Fruit fly (Drosophila melanogaster) whole organism, embryonic: ENCODE data around the gene SmE.

ENCODE experiments used
- B-H2 ChIP-seq: fragments of 200-800 bp; sonication (Bioruptor generic); optimal IDR thresholded peaks from 2 replicates; lab custom pipeline; 2018; ENCODE audit warnings: missing biosample characterization, mild to moderate bottlenecking, missing genetic modification characterization
- BEAF-32 ChIP-seq: fragments of 200-800 bp; sonication (Bioruptor generic); optimal IDR thresholded peaks from 3 replicates; lab custom pipeline; 2017; ENCODE audit warnings: missing biosample characterization, missing genetic modification characterization, mild to moderate bottlenecking, moderate library complexity, missing genetic modification reagents
- CG10543 ChIP-seq: fragments of 200-800 bp; sonication (Bioruptor generic); optimal IDR thresholded peaks from 3 replicates; lab custom pipeline; 2017; ENCODE audit warnings: missing biosample characterization, mild to moderate bottlenecking, missing genetic modification characterization, moderate library complexity
- CG10654 ChIP-seq: fragments of 200-800 bp; sonication (Bioruptor generic); optimal IDR thresholded peaks from 2 replicates; lab custom pipeline; 2016; ENCODE audit warnings: missing biosample characterization, missing genetic modification characterization
- CG11398 ChIP-seq: fragments of 200-800 bp; sonication (Bioruptor generic); optimal IDR thresholded peaks from 2 replicates; lab custom pipeline; 2016; ENCODE audit warnings: missing biosample characterization, missing genetic modification characterization
- CG12942 ChIP-seq: fragments of 200-800 bp; sonication (Bioruptor generic); optimal IDR thresholded peaks from 3 replicates; lab custom pipeline; 2016; ENCODE audit warnings: missing biosample characterization, missing genetic modification characterization
- CG13123 ChIP-seq: fragments of 200-800 bp; sonication (Bioruptor generic); optimal IDR thresholded peaks from 2 replicates; lab custom pipeline; 2016; ENCODE audit warnings: missing biosample characterization, missing genetic modification characterization
- CG14441 ChIP-seq: fragments of 200-800 bp; sonication (Bioruptor generic); IDR thresholded peaks from 2 replicates; pipeline ENCODE4 v1.3.6; 2022; ENCODE audit warnings: missing biosample characterization, missing genetic modification characterization
- CG15479 ChIP-seq: fragments of 200-800 bp; sonication (Bioruptor generic); optimal IDR thresholded peaks from 3 replicates; lab custom pipeline; 2019; ENCODE audit warnings: missing biosample characterization, mild to moderate bottlenecking, missing genetic modification characterization, moderate library complexity
- CG16815 ChIP-seq: fragments of 200-800 bp; sonication (Bioruptor generic); optimal IDR thresholded peaks from 3 replicates; lab custom pipeline; 2017; ENCODE audit warnings: missing biosample characterization, mild to moderate bottlenecking, missing genetic modification characterization
- CG17186 ChIP-seq: fragments of 200-800 bp; sonication (Bioruptor generic); optimal IDR thresholded peaks from 3 replicates; lab custom pipeline; 2017; ENCODE audit warnings: missing biosample characterization, missing genetic modification reagents, missing genetic modification characterization
- CG2202 ChIP-seq: fragments of 200-800 bp; sonication (Bioruptor generic); optimal IDR thresholded peaks from 2 replicates; lab custom pipeline; 2018; ENCODE audit warnings: missing biosample characterization, mild to moderate bottlenecking, missing genetic modification characterization
- CG31388 ChIP-seq: fragments of 200-800 bp; sonication (Bioruptor generic); optimal IDR thresholded peaks from 2 replicates; lab custom pipeline; 2016; ENCODE audit warnings: missing biosample characterization, missing genetic modification characterization
- CG3726 ChIP-seq: fragments of 200-800 bp; sonication (Bioruptor generic); IDR thresholded peaks from 3 replicates; pipeline ENCODE4, ENCODE4 v1.3.6; 2022; ENCODE audit warnings: missing biosample characterization, missing genetic modification characterization
- CG43689 ChIP-seq: fragments of 200-800 bp; sonication (Bioruptor generic); IDR thresholded peaks from 2 replicates; pipeline ENCODE4 v1.3.6; 2022; ENCODE audit warnings: missing biosample characterization, missing genetic modification characterization
- CG4707 ChIP-seq: fragments of 200-800 bp; sonication (Bioruptor generic); optimal IDR thresholded peaks from 2 replicates; lab custom pipeline; 2018; ENCODE audit warnings: missing biosample characterization, mild to moderate bottlenecking, missing genetic modification characterization, moderate library complexity
- CG5953 ChIP-seq: fragments of 200-800 bp; sonication (Bioruptor generic); IDR thresholded peaks from 2 replicates; pipeline ENCODE4 v1.3.6; 2022; ENCODE audit warnings: missing biosample characterization, missing genetic modification characterization
- CG8359 ChIP-seq: fragments of 200-800 bp; sonication (Bioruptor generic); optimal IDR thresholded peaks from 2 replicates; lab custom pipeline; 2017; ENCODE audit warnings: missing biosample characterization, mild to moderate bottlenecking, missing genetic modification characterization, borderline replicate concordance
- CG8478 ChIP-seq: fragments of >200 bp; optimal IDR thresholded peaks from 2 replicates; lab custom pipeline; 2018
- CG8944 ChIP-seq: fragments of 200-800 bp; sonication (Bioruptor generic); optimal IDR thresholded peaks from 3 replicates; lab custom pipeline; 2016; ENCODE audit warnings: missing biosample characterization, missing genetic modification characterization
- CTCF ChIP-seq: fragments of 200-800 bp; sonication (Bioruptor generic); optimal IDR thresholded peaks from 2 replicates; lab custom pipeline; 2017; ENCODE audit warnings: missing biosample characterization, mild to moderate bottlenecking, missing genetic modification characterization, moderate library complexity
- CoRest ChIP-seq: fragments of 200-800 bp; sonication (Bioruptor generic); optimal IDR thresholded peaks from 3 replicates; lab custom pipeline; 2018; ENCODE audit warnings: missing biosample characterization, mild to moderate bottlenecking, missing genetic modification characterization, moderate library complexity
- D19A ChIP-seq: fragments of 200-800 bp; optimal IDR thresholded peaks from 3 replicates; lab custom pipeline; 2019; ENCODE audit warnings: missing biosample characterization, mild to moderate bottlenecking, missing genetic modification characterization, moderate library complexity
- E2f1 ChIP-seq: fragments of 200-800 bp; sonication (Bioruptor generic); IDR thresholded peaks from 2 replicates; pipeline ENCODE4 v1.3.6; 2022; ENCODE audit warnings: missing biosample characterization, missing genetic modification characterization
- ERR ChIP-seq: fragments of 200-800 bp; sonication (Bioruptor generic); optimal IDR thresholded peaks from 2 replicates; lab custom pipeline; 2016; ENCODE audit warnings: missing biosample characterization, missing genetic modification characterization
- Gsc ChIP-seq: fragments of 200-800 bp; sonication (Bioruptor generic); IDR thresholded peaks from 2 replicates; pipeline ENCODE4 v1.3.6; 2022; ENCODE audit warnings: missing biosample characterization, missing genetic modification characterization
- Hand ChIP-seq: fragments of 200-800 bp; sonication (Bioruptor generic); optimal IDR thresholded peaks from 2 replicates; lab custom pipeline; 2017; ENCODE audit warnings: mild to moderate bottlenecking, missing biosample characterization, missing genetic modification reagents, missing genetic modification characterization
- Hr51 ChIP-seq, 2 experiments: fragments of 200-800 bp; sonication (Bioruptor generic); optimal IDR thresholded peaks; 2 replicates in 1 of 2; 3 replicates in 1 of 2; lab custom pipeline; 2016 to 2018; ENCODE audit warnings: missing biosample characterization in 2 of 2, missing genetic modification characterization in 2 of 2, mild to moderate bottlenecking in 1 of 2, moderate library complexity in 1 of 2
- Jarid2 ChIP-seq: fragments of 200-800 bp; sonication (Bioruptor generic); optimal IDR thresholded peaks from 3 replicates; lab custom pipeline; 2017; ENCODE audit warnings: mild to moderate bottlenecking, missing biosample characterization, missing genetic modification reagents, missing genetic modification characterization
- Kr ChIP-seq: fragments of 200-800 bp; sonication (Bioruptor generic); optimal IDR thresholded peaks from 2 replicates; lab custom pipeline; 2017; ENCODE audit warnings: missing biosample characterization, mild to moderate bottlenecking, missing genetic modification characterization
- Lhr ChIP-seq: fragments of 200-800 bp; sonication (Bioruptor generic); optimal IDR thresholded peaks from 3 replicates; lab custom pipeline; 2017; ENCODE audit warnings: mild to moderate bottlenecking, missing biosample characterization, missing genetic modification reagents, missing genetic modification characterization
- MTF-1 ChIP-seq: fragments of 200-800 bp; sonication (Bioruptor generic); optimal IDR thresholded peaks from 2 replicates; lab custom pipeline; 2018; ENCODE audit warnings: missing biosample characterization, mild to moderate bottlenecking, missing genetic modification characterization, borderline replicate concordance
- NC2β ChIP-seq: fragments of 200-800 bp; sonication (Bioruptor generic); optimal IDR thresholded peaks from 2 replicates; lab custom pipeline; 2016; ENCODE audit warnings: missing biosample characterization, missing genetic modification characterization
- Nf-YC ChIP-seq: fragments of 200-800 bp; optimal IDR thresholded peaks from 3 replicates; lab custom pipeline; 2019; ENCODE audit warnings: missing biosample characterization, mild to moderate bottlenecking, missing genetic modification characterization, moderate library complexity
- Ssrp ChIP-seq: fragments of 200-800 bp; sonication (Bioruptor generic); optimal IDR thresholded peaks from 2 replicates; lab custom pipeline; 2018; ENCODE audit warnings: missing biosample characterization, mild to moderate bottlenecking, missing genetic modification characterization, moderate library complexity
- YL-1 ChIP-seq: fragments of 200-800 bp; sonication (Bioruptor generic); optimal IDR thresholded peaks from 3 replicates; lab custom pipeline; 2017; ENCODE audit warnings: missing biosample characterization, mild to moderate bottlenecking, missing genetic modification characterization
- ac ChIP-seq: fragments of 200-800 bp; sonication (Bioruptor generic); optimal IDR thresholded peaks from 3 replicates; lab custom pipeline; 2017; ENCODE audit warnings: missing biosample characterization, mild to moderate bottlenecking, missing genetic modification characterization
- cg ChIP-seq: fragments of 200-800 bp; sonication (Bioruptor generic); optimal IDR thresholded peaks from 3 replicates; lab custom pipeline; 2019; ENCODE audit warnings: missing biosample characterization, mild to moderate bottlenecking, missing genetic modification characterization, moderate library complexity
- esg ChIP-seq: fragments of 200-800 bp; sonication (Bioruptor generic); conservative IDR thresholded peaks from 2 replicates; pipeline ENCODE4 v1.3.6; 2022; ENCODE audit warnings: missing biosample characterization, missing genetic modification characterization
- eve ChIP-seq, 2 experiments: fragments of >200 bp; optimal IDR thresholded peaks; 2 replicates each; lab custom pipeline; 2017; ENCODE audit warnings: missing biosample characterization in 2 of 2, missing genetic modification characterization in 2 of 2
- fd102C ChIP-seq: fragments of 200-800 bp; sonication (Bioruptor generic); optimal IDR thresholded peaks from 2 replicates; lab custom pipeline; 2018; ENCODE audit warnings: missing biosample characterization, mild to moderate bottlenecking, missing genetic modification characterization, moderate library complexity
- gem ChIP-seq: fragments of 200-800 bp; sonication (Bioruptor generic); optimal IDR thresholded peaks from 2 replicates; lab custom pipeline; 2019; ENCODE audit warnings: missing biosample characterization, mild to moderate bottlenecking, missing genetic modification characterization, moderate library complexity
- gro ChIP-seq: fragments of 200-800 bp; sonication (Bioruptor generic); optimal IDR thresholded peaks from 2 replicates; lab custom pipeline; 2016; ENCODE audit warnings: missing biosample characterization, missing genetic modification characterization
- gsb-n ChIP-seq: fragments of 200-800 bp; sonication (Bioruptor generic); optimal IDR thresholded peaks from 3 replicates; lab custom pipeline; 2018; ENCODE audit warnings: missing biosample characterization, mild to moderate bottlenecking, missing genetic modification characterization
- mam ChIP-seq: fragments of 200-800 bp; sonication (Bioruptor generic); optimal IDR thresholded peaks from 3 replicates; lab custom pipeline; 2016; ENCODE audit warnings: missing biosample characterization, missing genetic modification characterization
- pb ChIP-seq: fragments of 200-800 bp; sonication (Bioruptor generic); optimal IDR thresholded peaks from 3 replicates; lab custom pipeline; 2016; ENCODE audit warnings: missing biosample characterization, missing genetic modification characterization
- peb ChIP-seq: fragments of 200-800 bp; sonication (Bioruptor generic); IDR thresholded peaks from 2 replicates; pipeline ENCODE4 v1.3.6; 2022; ENCODE audit warnings: missing biosample characterization, missing genetic modification characterization
- pnt ChIP-seq: fragments of 200-800 bp; sonication (Bioruptor generic); optimal IDR thresholded peaks from 3 replicates; lab custom pipeline; 2016; ENCODE audit warnings: missing biosample characterization, missing genetic modification characterization
- prd ChIP-seq, 3 experiments: fragments of >200 bp in 2 of 3; fragments of 200-800 bp in 1 of 3; sonication (Bioruptor generic) in 1 of 3; optimal IDR thresholded peaks in 2 of 3; IDR thresholded peaks in 1 of 3; 2 replicates in 2 of 3; 3 replicates in 1 of 3; pipeline versions ENCODE4 v1.3.6 to Lab custom; 2017 to 2022; ENCODE audit warnings: missing biosample characterization in 1 of 3, missing genetic modification characterization in 1 of 3
- scrt ChIP-seq: fragments of 200-800 bp; sonication (Bioruptor generic); optimal IDR thresholded peaks from 2 replicates; lab custom pipeline; 2018; ENCODE audit warnings: missing biosample characterization, mild to moderate bottlenecking, missing genetic modification characterization, moderate library complexity
- slou ChIP-seq: fragments of 200-800 bp; sonication (Bioruptor generic); optimal IDR thresholded peaks from 3 replicates; lab custom pipeline; 2016; ENCODE audit warnings: missing biosample characterization, missing genetic modification characterization
- zf30C ChIP-seq: fragments of 200-800 bp; sonication (Bioruptor generic); optimal IDR thresholded peaks from 3 replicates; lab custom pipeline; 2018; ENCODE audit warnings: missing biosample characterization, mild to moderate bottlenecking, missing genetic modification characterization

The SmE gene

dm6 chr2L:7875676-7876075, 9.6 kb downstream of the SmE start (continued):
- TF ChIP-seq Kr (GFP tag; lab: Kevin White, UChicago): no peak
- no peak for TF ChIP-seq gsb-n
- TF ChIP-seq CG14441 (GFP tag; lab: Robert Waterston, UW): no peak
- no peak for TF ChIP-seq CG43689 (GFP tag; lab: Robert Waterston, UW)
- TF ChIP-seq E2f1: 0 out of 2 replicates have a peak, but pooled peaks have one; percentile 11
- no peak for TF ChIP-seq CG8478 (lab: Kevin White, UChicago)
- TF ChIP-seq cg (GFP tag; lab: Kevin White, UChicago): no peak
- TF ChIP-seq CG2202: no peak
- TF ChIP-seq ERR (GFP tag; lab: Kevin White, UChicago): no peak
- TF ChIP-seq Nf-YC (tag; lab: Kevin White, UChicago): no peak
- no peak for TF ChIP-seq CG3726
- TF ChIP-seq ac (GFP tag; lab: Kevin White, UChicago): no peak
- no peak for TF ChIP-seq B-H2
- TF ChIP-seq NC2β (GFP tag; lab: Kevin White, UChicago): no peak
- TF ChIP-seq fd102C (GFP tag; lab: Kevin White, UChicago): no peak
- TF ChIP-seq gro (GFP tag; lab: Kevin White, UChicago): no peak
- TF ChIP-seq CG12942 (GFP tag; lab: Kevin White, UChicago): no peak
- TF ChIP-seq CG15479 (GFP tag; lab: Kevin White, UChicago): no peak
- TF ChIP-seq pnt: no peak
- no peak for TF ChIP-seq CG8359 (GFP tag; lab: Kevin White, UChicago)
- TF ChIP-seq CG13123 (GFP tag; lab: Kevin White, UChicago): no peak
- no peak for TF ChIP-seq slou
- TF ChIP-seq gem: peak; percentile 43
- TF ChIP-seq CG11398: no peak
- TF ChIP-seq CG31388 (GFP tag; lab: Kevin White, UChicago): no peak
- no peak for TF ChIP-seq Jarid2 (GFP tag; lab: Kevin White, UChicago)
- no peak for TF ChIP-seq CTCF (GFP tag; lab: Kevin White, UChicago)
- no peak for TF ChIP-seq prd (optimal IDR thresholded peaks at IDR 0.05; lab: Kevin White, UChicago)
- 0 out of 3 replicates have a peak, but pooled peaks have one; percentile 48 for TF ChIP-seq prd (GFP tag; IDR thresholded peaks at IDR 0.05; lab: Robert Waterston, UW)
- TF ChIP-seq Hr51 (GFP tag; optimal IDR thresholded peaks at IDR 0.05; lab: Kevin White, UChicago): no peak
- TF ChIP-seq CG16815 (GFP tag; lab: Kevin White, UChicago): no peak
- TF ChIP-seq pb (GFP tag; lab: Kevin White, UChicago): no peak
- no peak for TF ChIP-seq mam (GFP tag; lab: Kevin White, UChicago)
- TF ChIP-seq CG4707 (GFP tag; lab: Kevin White, UChicago): no peak
- no peak for TF ChIP-seq zf30C (GFP tag; lab: Kevin White, UChicago)
- no peak for TF ChIP-seq CG5953 (GFP tag; lab: Robert Waterston, UW)
- no peak for TF ChIP-seq Gsc (GFP tag; lab: Robert Waterston, UW)
- no peak for TF ChIP-seq CG17186 (GFP tag; lab: Kevin White, UChicago)
- no peak for TF ChIP-seq scrt (GFP tag; lab: Kevin White, UChicago)
- no peak for TF ChIP-seq CG10654 (GFP tag; lab: Kevin White, UChicago)
- no peak for TF ChIP-seq peb (GFP tag; lab: Robert Waterston, UW)
- no peak for TF ChIP-seq Lhr (GFP tag; lab: Kevin White, UChicago)
- TF ChIP-seq Hand: no peak
- TF ChIP-seq eve (GFP tag; optimal IDR thresholded peaks at IDR 0.05; lab: Kevin White, UChicago): no peak
- no peak for TF ChIP-seq YL-1
- peak; percentile 2 for TF ChIP-seq CoRest (tag; lab: Kevin White, UChicago)
- TF ChIP-seq esg (GFP tag; lab: Robert Waterston, UW): no peak; the same call in 1 of the 2 replicates
- no peak for TF ChIP-seq CG10543 (GFP tag; lab: Kevin White, UChicago)
- no peak for TF ChIP-seq Ssrp (tag; lab: Kevin White, UChicago)
- no peak for TF ChIP-seq BEAF-32 (GFP tag; lab: Kevin White, UChicago)
- no peak for TF ChIP-seq MTF-1
- no peak for TF ChIP-seq CG8944 (GFP tag; lab: Kevin White, UChicago)
- no peak for TF ChIP-seq D19A (tag; lab: Kevin White, UChicago)
